Worm (Caenorhabditis elegans): ENCODE results near the gene sru-4.

The sru-4 gene

DNA sequence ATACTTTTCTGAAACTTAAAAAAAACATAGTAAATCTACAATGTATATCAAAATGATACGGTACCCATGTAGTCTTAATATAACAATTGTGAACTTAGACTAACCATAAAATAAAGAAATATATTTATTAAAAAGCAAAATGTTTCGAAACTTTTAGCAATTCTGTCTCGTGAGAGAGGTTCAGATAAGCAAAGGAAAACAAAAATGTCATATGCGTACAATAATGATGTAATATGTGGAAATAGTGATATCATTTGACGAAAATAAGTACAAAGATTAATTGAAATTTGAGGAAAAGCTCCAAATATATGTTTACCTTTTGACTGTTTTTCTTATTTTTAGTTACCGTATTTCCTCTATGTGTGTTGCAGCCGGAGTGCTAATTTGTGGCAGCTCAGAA, 15.9 kb downstream of the sru-4 start (continued):
- TF ChIP-seq ceh-20 (GFP tag; IDR thresholded peaks at IDR 0.05) (no peak), nhr-42 (GFP tag; IDR thresholded peaks at IDR 0.05) (no peak), F26F4.8 (GFP tag; conservative IDR thresholded peaks at IDR 0.05) (no peak), saeg-2 (GFP tag; IDR thresholded peaks at IDR 0.05) (no peak), lsy-2 (tag; optimal IDR thresholded peaks at IDR 0.05) (peak in 1 of 2 experiments; percentile 25), daf-19 (GFP tag; conservative IDR thresholded peaks at IDR 0.05) (no peak), nhr-6 (tag; optimal IDR thresholded peaks at IDR 0.05) (no peak), daf-8 (GFP tag; IDR thresholded peaks at IDR 0.05) (no peak), rbr-2 (tag; optimal IDR thresholded peaks at IDR 0.05) (no peak), vab-7 (GFP tag; IDR thresholded peaks at IDR 0.05) (no peak), T26A8.4 (GFP tag; IDR thresholded peaks at IDR 0.05) (no peak), zag-1 (tag; optimal IDR thresholded peaks at IDR 0.05) (no peak), T20F7.1 (GFP tag; optimal IDR thresholded peaks at IDR 0.05) (peak; percentile 55), nhr-48 (tag; optimal IDR thresholded peaks at IDR 0.05) (no peak), mxl-3 (GFP tag; optimal IDR thresholded peaks at IDR 0.05) (no peak), mxl-2 (GFP tag; conservative IDR thresholded peaks at IDR 0.05) (no peak), nhr-25 (tag; optimal IDR thresholded peaks at IDR 0.05; ENCODE audit: borderline replicate concordance, insufficient read depth) (no peak), ztf-7 (tag; optimal IDR thresholded peaks at IDR 0.05) (peak; percentile 94), unc-39 (tag; optimal IDR thresholded peaks at IDR 0.05) (no peak), mep-1 (tag; optimal IDR thresholded peaks at IDR 0.05) (peak; percentile 3), attf-4 (tag; optimal IDR thresholded peaks at IDR 0.05) (no peak)

DNA sequence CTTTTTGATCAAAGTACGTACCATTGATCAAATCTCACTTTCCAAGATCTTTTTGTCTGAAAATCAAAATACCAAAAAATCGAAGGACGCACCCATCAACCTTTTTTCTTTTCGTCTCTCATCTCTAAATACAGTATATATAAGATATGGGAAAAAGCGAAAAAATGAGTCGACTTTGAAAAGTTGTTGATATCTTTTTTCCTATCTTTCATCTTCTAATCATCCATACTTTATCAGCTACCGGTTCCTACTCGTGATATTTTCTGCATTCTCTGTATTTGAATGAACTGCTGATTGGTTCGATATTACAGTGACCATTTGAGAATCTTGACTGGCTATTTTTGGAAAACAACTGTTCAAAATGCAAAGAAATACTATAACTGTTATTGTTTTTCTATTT, 18.6 kb downstream of the sru-4 start, which contains the start of gene C33A12.19:
TSS of gene C33A12.19 (plus strand) at position 169 of the 400 bp plus-strand sequence.
- TF ChIP-seq lsy-2 (tag; optimal IDR thresholded peaks at IDR 0.05): peak in 1 of 2 experiments; percentile 37
- peak; percentile 53 for TF ChIP-seq hlh-30 (tag; optimal IDR thresholded peaks at IDR 0.05; ENCODE audit: insufficient read depth)
- no peak for TF ChIP-seq ztf-7 (tag; optimal IDR thresholded peaks at IDR 0.05)
- no peak for TF ChIP-seq spr-1 (tag; optimal IDR thresholded peaks at IDR 0.05)
- peak; percentile 36 for TF ChIP-seq dmd-6 (GFP tag; IDR thresholded peaks at IDR 0.05)
- TF ChIP-seq hlh-11 (tag; optimal IDR thresholded peaks at IDR 0.05): peak; percentile 50
- no peak for TF ChIP-seq mxl-2 (GFP tag; conservative IDR thresholded peaks at IDR 0.05)
- TF ChIP-seq dve-1 (tag; optimal IDR thresholded peaks at IDR 0.05; ENCODE audit: insufficient read depth): peak; percentile 34
- TF ChIP-seq nhr-41 (GFP tag; IDR thresholded peaks at IDR 0.05): no peak
- TF ChIP-seq ceh-62 (tag; optimal IDR thresholded peaks at IDR 0.05): no peak
- no peak for TF ChIP-seq daf-16 (GFP tag; optimal IDR thresholded peaks at IDR 0.05)
- no peak for TF ChIP-seq daf-16 (tag; optimal IDR thresholded peaks at IDR 0.05)
- peak in 1 of 2 experiments; percentile 88 for TF ChIP-seq unc-62 (GFP tag; optimal IDR thresholded peaks at IDR 0.05 in 1 of 2)
- no peak for TF ChIP-seq unc-62 (tag; optimal IDR thresholded peaks at IDR 0.05)
- TF ChIP-seq aha-1 (tag): no peak
- no peak for TF ChIP-seq dpl-1 (GFP tag; optimal IDR thresholded peaks at IDR 0.05)
- TF ChIP-seq mdl-1 (tag; optimal IDR thresholded peaks at IDR 0.05): peak in 1 of 2 experiments; percentile 74
- peak; percentile 20 for TF ChIP-seq cey-2 (tag; optimal IDR thresholded peaks at IDR 0.05; ENCODE audit: borderline replicate concordance, insufficient read depth)
- no peak for TF ChIP-seq zip-2 (tag; optimal IDR thresholded peaks at IDR 0.05)
- TF ChIP-seq nhr-76 (tag; optimal IDR thresholded peaks at IDR 0.05): no peak
- TF ChIP-seq lin-13 (GFP tag; optimal IDR thresholded peaks at IDR 0.05): no peak
- TF ChIP-seq nhr-77 (tag; optimal IDR thresholded peaks at IDR 0.05): peak; percentile 19
- TF ChIP-seq nhr-111 (GFP tag; optimal IDR thresholded peaks at IDR 0.05): no peak
- peak; percentile 56 for TF ChIP-seq nhr-28 (tag; optimal IDR thresholded peaks at IDR 0.05)
- no peak for TF ChIP-seq F10B5.3 (tag; optimal IDR thresholded peaks at IDR 0.05)

Measured in whole organism, L4 larva.